Worm (Caenorhabditis elegans) whole organism, L4/young adult: Measurements from ENCODE around the gene try-3.

Experiments
- W03F9.2 ChIP-seq: fragments of 150-350 bp; optimal IDR thresholded peaks from 2 replicates; lab custom pipeline; 2014; ENCODE audit warnings: missing biosample characterization, missing genetic modification characterization
- him-1 ChIP-seq: sonication (generic microtip); optimal IDR thresholded peaks from 2 replicates; lab custom pipeline; 2016; ENCODE audit warnings: missing genotype, missing genetic modification reagents, missing genetic modification characterization, missing compliant biosample characterization

- no peak for TF ChIP-seq him-1 (tag; lab: Kevin White, UChicago)
- TF ChIP-seq W03F9.2 (tag; lab: Kevin White, UChicago) = no peak
These were observed 19.2 kb downstream of the try-3 start for ce11 chrIV:6575959-6576727.
